Fruit fly (Drosophila melanogaster) whole organism, embryonic: ENCODE results near the gene PNKP.

Experiments used
- CG33213 ChIP-seq: fragments of 200-800 bp; sonication (Bioruptor generic); optimal IDR thresholded peaks from 3 replicates; lab custom pipeline; 2016; ENCODE audit warnings: missing biosample characterization, missing genetic modification characterization
- tin ChIP-seq: fragments of 200-800 bp; sonication (Bioruptor generic); optimal IDR thresholded peaks from 3 replicates; lab custom pipeline; 2016; ENCODE audit warnings: missing biosample characterization, missing genetic modification characterization

dm6 chr3R:8352961-8353728 lies 9.8 kb upstream of the PNKP start:
- TF ChIP-seq tin (GFP tag; lab: Kevin White, UChicago), result no peak
- no peak for TF ChIP-seq CG33213
